Worm (Caenorhabditis elegans): ENCODE data around the gene tni-4.
"Not testable (repeated sequence)": the region's sequence is repeated elsewhere in the genome, so short reads cannot be mapped to it uniquely, and the experiment has no call there.

DNA sequence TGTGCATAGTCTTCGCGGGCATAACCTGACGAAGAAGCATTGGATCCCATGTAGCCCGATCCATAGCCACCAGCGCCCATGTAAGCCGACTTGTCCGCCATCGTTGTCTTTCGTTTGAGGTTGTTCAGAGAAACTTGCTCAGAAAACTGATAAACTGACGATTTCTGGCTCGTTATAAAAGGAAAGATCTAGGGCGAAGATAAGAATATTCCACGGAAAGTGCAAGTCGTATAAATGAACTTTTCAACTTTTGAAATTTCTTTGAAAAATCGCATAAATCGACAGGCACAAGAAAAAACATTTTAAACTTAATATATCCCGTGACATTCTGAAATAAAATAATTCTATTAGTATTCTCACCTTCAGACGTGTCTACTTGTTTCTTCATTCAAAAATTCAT lies 41.5 kb upstream of the tni-4 start, which contains the start of the genes nspd-3 and C24D10.2:
- not testable (repeated sequence) for TF ChIP-seq tab-1 (GFP tag; IDR thresholded peaks at IDR 0.05); med-1 (GFP tag; optimal IDR thresholded peaks at IDR 0.05; ENCODE audit: insufficient read depth); flt-1 (GFP tag; IDR thresholded peaks at IDR 0.05); ztf-23 (GFP tag; IDR thresholded peaks at IDR 0.05)

All from whole organism, midembryonic.